Fruit fly (Drosophila melanogaster) whole organism, embryonic: ENCODE data around the gene drpr.

Source experiments
- CG10209 ChIP-seq: fragments of 200-800 bp; sonication (Bioruptor generic); optimal IDR thresholded peaks from 3 replicates; lab custom pipeline; 2017; ENCODE audit warnings: missing biosample characterization, mild to moderate bottlenecking, missing genetic modification characterization, missing genetic modification reagents
- CG1024 ChIP-seq: fragments of 200-800 bp; sonication (Bioruptor generic); IDR thresholded peaks from 2 replicates; pipeline ENCODE4 v1.3.6; 2022; ENCODE audit warnings: missing biosample characterization, missing genetic modification characterization
- CG10543 ChIP-seq: fragments of 200-800 bp; sonication (Bioruptor generic); optimal IDR thresholded peaks from 3 replicates; lab custom pipeline; 2017; ENCODE audit warnings: missing biosample characterization, mild to moderate bottlenecking, missing genetic modification characterization, moderate library complexity
- CG11504 ChIP-seq: fragments of 200-800 bp; sonication (Bioruptor generic); optimal IDR thresholded peaks from 3 replicates; lab custom pipeline; 2019; ENCODE audit warnings: missing biosample characterization, mild to moderate bottlenecking, missing genetic modification characterization, moderate library complexity
- CG12659 ChIP-seq: fragments of 200-800 bp; sonication (Bioruptor generic); optimal IDR thresholded peaks from 3 replicates; lab custom pipeline; 2017; ENCODE audit warnings: mild to moderate bottlenecking, missing biosample characterization, missing genetic modification reagents, missing genetic modification characterization
- CG13296 ChIP-seq: fragments of 200-800 bp; sonication (Bioruptor generic); optimal IDR thresholded peaks from 3 replicates; lab custom pipeline; 2018; ENCODE audit warnings: missing biosample characterization, mild to moderate bottlenecking, missing genetic modification characterization
- CG2116 ChIP-seq: fragments of 200-800 bp; sonication (Bioruptor generic); optimal IDR thresholded peaks from 3 replicates; lab custom pipeline; 2018; ENCODE audit warnings: missing biosample characterization, mild to moderate bottlenecking, missing genetic modification characterization
- CG2712 ChIP-seq: fragments of 200-800 bp; optimal IDR thresholded peaks from 3 replicates; lab custom pipeline; 2019; ENCODE audit warnings: missing biosample characterization, mild to moderate bottlenecking, missing genetic modification characterization, moderate library complexity
- CG31441 ChIP-seq: fragments of 200-800 bp; sonication (Bioruptor generic); IDR thresholded peaks from 2 replicates; pipeline ENCODE4 v1.3.6; 2022; ENCODE audit warnings: missing biosample characterization, missing genetic modification characterization
- CG34376 ChIP-seq: fragments of 200-800 bp; sonication (Bioruptor generic); optimal IDR thresholded peaks from 2 replicates; lab custom pipeline; 2018; ENCODE audit warnings: missing biosample characterization, mild to moderate bottlenecking, missing genetic modification characterization
- CG4617 ChIP-seq: fragments of 200-800 bp; sonication (Bioruptor generic); optimal IDR thresholded peaks from 3 replicates; lab custom pipeline; 2016; ENCODE audit warnings: missing biosample characterization, missing genetic modification characterization, borderline replicate concordance
- CG6683 ChIP-seq: fragments of 200-800 bp; sonication (Bioruptor generic); optimal IDR thresholded peaks from 2 replicates; lab custom pipeline; 2017; ENCODE audit warnings: missing biosample characterization, mild to moderate bottlenecking, missing genetic modification characterization, missing genetic modification reagents
- CG6791 ChIP-seq: fragments of 200-800 bp; sonication (Bioruptor generic); IDR thresholded peaks from 3 replicates; pipeline ENCODE4 v1.3.6; 2022; ENCODE audit warnings: missing biosample characterization, missing genetic modification characterization; ENCODE audit not compliant: partially characterized antibody
- CkIIα-i1 ChIP-seq: fragments of 200-800 bp; sonication (Bioruptor generic); IDR thresholded peaks from 2 replicates; pipeline ENCODE4 v1.3.6; 2022; ENCODE audit warnings: missing biosample characterization, missing genetic modification characterization
- Dfd ChIP-seq, 2 experiments: fragments of >200 bp; optimal IDR thresholded peaks; 2 replicates each; lab custom pipeline; 2017; ENCODE audit warnings: missing biosample characterization in 2 of 2, missing genetic modification characterization in 2 of 2
- Dp ChIP-seq: fragments of 200-800 bp; sonication (Bioruptor generic); optimal IDR thresholded peaks from 2 replicates; lab custom pipeline; 2018; ENCODE audit warnings: missing biosample characterization, mild to moderate bottlenecking, missing genetic modification characterization, moderate library complexity
- ERR ChIP-seq: fragments of 200-800 bp; sonication (Bioruptor generic); optimal IDR thresholded peaks from 2 replicates; lab custom pipeline; 2016; ENCODE audit warnings: missing biosample characterization, missing genetic modification characterization
- GATAe ChIP-seq: fragments of 200-800 bp; sonication (Bioruptor generic); conservative IDR thresholded peaks from 2 replicates; pipeline ENCODE4 v1.3.6; 2022; ENCODE audit warnings: missing biosample characterization, missing genetic modification characterization
- H2.0 ChIP-seq: fragments of 200-800 bp; sonication (Bioruptor generic); IDR thresholded peaks from 2 replicates; pipeline ENCODE4 v1.3.6; 2022; ENCODE audit warnings: missing biosample characterization, missing genetic modification characterization
- HLH4C ChIP-seq: fragments of 200-800 bp; sonication (Bioruptor generic); IDR thresholded peaks from 3 replicates; pipeline ENCODE4 v1.3.6; 2022; ENCODE audit warnings: missing biosample characterization, missing genetic modification characterization; ENCODE audit not compliant: partially characterized antibody
- HmgD ChIP-seq: fragments of 200-800 bp; sonication (Bioruptor generic); optimal IDR thresholded peaks from 3 replicates; lab custom pipeline; 2016; ENCODE audit warnings: missing biosample characterization, missing genetic modification characterization
- Hr51 ChIP-seq, 2 experiments: fragments of 200-800 bp; sonication (Bioruptor generic); optimal IDR thresholded peaks; 2 replicates in 1 of 2; 3 replicates in 1 of 2; lab custom pipeline; 2016 to 2018; ENCODE audit warnings: missing biosample characterization in 2 of 2, missing genetic modification characterization in 2 of 2, mild to moderate bottlenecking in 1 of 2, moderate library complexity in 1 of 2
- NfI ChIP-seq: fragments of 200-800 bp; sonication (Bioruptor generic); optimal IDR thresholded peaks from 3 replicates; lab custom pipeline; 2018; ENCODE audit warnings: missing biosample characterization, mild to moderate bottlenecking, missing genetic modification characterization, moderate library complexity
- Rfx ChIP-seq: fragments of 200-800 bp; sonication (Bioruptor generic); IDR thresholded peaks from 2 replicates; pipeline ENCODE4 v1.3.6; 2022; ENCODE audit warnings: missing biosample characterization, missing genetic modification characterization
- Sox102F ChIP-seq: fragments of 200-800 bp; sonication (Bioruptor generic); optimal IDR thresholded peaks from 2 replicates; lab custom pipeline; 2018; ENCODE audit warnings: missing biosample characterization, mild to moderate bottlenecking, missing genetic modification characterization, moderate library complexity
- Spps ChIP-seq: fragments of 200-800 bp; sonication (Bioruptor generic); optimal IDR thresholded peaks from 2 replicates; lab custom pipeline; 2018; ENCODE audit warnings: missing biosample characterization, mild to moderate bottlenecking, missing genetic modification characterization
- TFAM ChIP-seq: fragments of 200-800 bp; sonication (Bioruptor generic); optimal IDR thresholded peaks from 2 replicates; lab custom pipeline; 2017; ENCODE audit warnings: missing biosample characterization, missing genetic modification characterization, inconsistent platforms
- Usf ChIP-seq: fragments of 200-800 bp; sonication (Bioruptor generic); optimal IDR thresholded peaks from 2 replicates; lab custom pipeline; 2017; ENCODE audit warnings: missing genotype, missing biosample characterization, missing genetic modification characterization
- ab ChIP-seq: fragments of 200-800 bp; sonication (Bioruptor generic); optimal IDR thresholded peaks from 2 replicates; lab custom pipeline; 2016; ENCODE audit warnings: missing biosample characterization, missing genetic modification characterization
- cas ChIP-seq: fragments of 200-800 bp; sonication (Bioruptor generic); IDR thresholded peaks from 2 replicates; pipeline ENCODE4 v1.3.6; 2022; ENCODE audit warnings: missing biosample characterization, missing genetic modification characterization
- danr ChIP-seq: fragments of 200-800 bp; sonication (Bioruptor generic); IDR thresholded peaks from 2 replicates; pipeline ENCODE4 v1.3.6; 2022; ENCODE audit warnings: missing biosample characterization, missing genetic modification characterization
- dm ChIP-seq: fragments of 200-800 bp; sonication (Bioruptor generic); optimal IDR thresholded peaks from 3 replicates; lab custom pipeline; 2016; ENCODE audit warnings: missing biosample characterization, missing genetic modification characterization
- gfzf ChIP-seq: fragments of 200-800 bp; sonication (Bioruptor generic); optimal IDR thresholded peaks from 2 replicates; lab custom pipeline; 2016; ENCODE audit warnings: missing biosample characterization, mild to moderate bottlenecking, missing genetic modification characterization, moderate library complexity
- inv ChIP-seq: fragments of 200-800 bp; sonication (Bioruptor generic); IDR thresholded peaks from 2 replicates; pipeline ENCODE4 v1.3.6; 2022; ENCODE audit warnings: missing biosample characterization, missing genetic modification characterization; ENCODE audit not compliant: partially characterized antibody
- lab ChIP-seq: fragments of 200-800 bp; sonication (Bioruptor generic); optimal IDR thresholded peaks from 3 replicates; lab custom pipeline; 2017; ENCODE audit warnings: missing biosample characterization, missing genetic modification characterization, mild to moderate bottlenecking, moderate library complexity, missing genetic modification reagents
- oc ChIP-seq: fragments of 200-800 bp; sonication (Bioruptor generic); optimal IDR thresholded peaks from 2 replicates; lab custom pipeline; 2018; ENCODE audit warnings: missing biosample characterization, mild to moderate bottlenecking, missing genetic modification characterization, moderate library complexity
- rib ChIP-seq: fragments of 200-800 bp; sonication (Bioruptor generic); IDR thresholded peaks from 2 replicates; pipeline ENCODE4 v1.3.6; 2022; ENCODE audit warnings: missing biosample characterization, missing genetic modification characterization
- row ChIP-seq: fragments of 200-800 bp; sonication (Bioruptor generic); IDR thresholded peaks from 3 replicates; pipeline ENCODE4 v1.3.6; 2022; ENCODE audit warnings: missing biosample characterization, missing genetic modification characterization
- sens ChIP-seq: fragments of 200-800 bp; sonication (Bioruptor generic); peaks from one replicate; lab custom pipeline; 2016; ENCODE audit warnings: missing biosample characterization, missing genetic modification characterization
- sens-2 ChIP-seq: fragments of 200-800 bp; sonication (Bioruptor generic); IDR thresholded peaks from 2 replicates; pipeline ENCODE4 v1.3.6; 2022; ENCODE audit warnings: missing biosample characterization, missing genetic modification characterization
- slp2 ChIP-seq: fragments of 200-800 bp; sonication (Bioruptor generic); optimal IDR thresholded peaks from 2 replicates; lab custom pipeline; 2016; ENCODE audit warnings: missing biosample characterization, missing genetic modification characterization
- sna ChIP-seq: fragments of 200-800 bp; sonication (Bioruptor generic); IDR thresholded peaks from 2 replicates; pipeline ENCODE4 v1.3.6; 2022; ENCODE audit warnings: missing biosample characterization, missing genetic modification characterization; ENCODE audit not compliant: partially characterized antibody
- tap ChIP-seq: fragments of 200-800 bp; optimal IDR thresholded peaks from 3 replicates; lab custom pipeline; 2019; ENCODE audit warnings: missing biosample characterization, mild to moderate bottlenecking, missing genetic modification characterization, moderate library complexity
- tio ChIP-seq: fragments of 200-800 bp; sonication (Bioruptor generic); optimal IDR thresholded peaks from 2 replicates; lab custom pipeline; 2017; ENCODE audit warnings: missing biosample characterization, missing genetic modification characterization, inconsistent platforms
- tll ChIP-seq, 2 experiments: fragments of 200-800 bp in 1 of 2; fragments of >200 bp in 1 of 2; sonication (Bioruptor generic) in 1 of 2; optimal IDR thresholded peaks; 2 replicates each; lab custom pipeline; 2017 to 2019; ENCODE audit warnings: missing biosample characterization in 2 of 2, missing genetic modification characterization in 2 of 2, mild to moderate bottlenecking in 1 of 2, moderate library complexity in 1 of 2
- tna ChIP-seq: fragments of 200-800 bp; sonication (Bioruptor generic); IDR thresholded peaks from 2 replicates; pipeline ENCODE4 v1.3.6; 2022; ENCODE audit warnings: missing biosample characterization, missing genetic modification characterization; ENCODE audit not compliant: partially characterized antibody
- trem ChIP-seq: fragments of 200-800 bp; optimal IDR thresholded peaks from 3 replicates; lab custom pipeline; 2019; ENCODE audit warnings: missing biosample characterization, mild to moderate bottlenecking, missing genetic modification characterization, moderate library complexity
- yki ChIP-seq: fragments of >200 bp; optimal IDR thresholded peaks from 3 replicates; lab custom pipeline; 2018

drpr gene

dm6 chr3L:1738375-1739328 lies 7.7 kb upstream of the drpr start, which contains the start of gene Gk2 (continued):
- TF ChIP-seq Hr51 (GFP tag; optimal IDR thresholded peaks at IDR 0.05; lab: Kevin White, UChicago), result no peak
- no peak for TF ChIP-seq yki (lab: Kevin White, UChicago)
- TF ChIP-seq tio (GFP tag; lab: Kevin White, UChicago), result no peak
- peak; percentile 27; the same call in 1 of the 2 replicates for TF ChIP-seq inv (GFP tag; lab: Robert Waterston, UW)
- no peak for TF ChIP-seq CG11504 (tag; lab: Kevin White, UChicago)
- peak; percentile 98 for TF ChIP-seq Dp (GFP tag; lab: Kevin White, UChicago)
- TF ChIP-seq ERR (GFP tag; lab: Kevin White, UChicago), result no peak
- peak; percentile 90 for TF ChIP-seq gfzf
- TF ChIP-seq rib (GFP tag; lab: Robert Waterston, UW), result peak; percentile 28; the same call in 1 of the 2 replicates
- no peak for TF ChIP-seq H2.0 (GFP tag; lab: Robert Waterston, UW)
- TF ChIP-seq CG6683, result no peak
- no peak for TF ChIP-seq Usf (GFP tag; lab: Kevin White, UChicago)
- TF ChIP-seq HmgD, result no peak
- TF ChIP-seq tna (GFP tag; lab: Robert Waterston, UW), result peak; percentile 50; the same call in 1 of the 2 replicates
- no peak for TF ChIP-seq ab (GFP tag; lab: Kevin White, UChicago)
- TF ChIP-seq Sox102F (GFP tag; lab: Kevin White, UChicago), result no peak
- peak; percentile 78 for TF ChIP-seq CG2116 (GFP tag; lab: Kevin White, UChicago)
- peak; percentile 32; the same call in 1 of the 2 replicates for TF ChIP-seq Rfx (GFP tag; lab: Robert Waterston, UW)
- no peak for TF ChIP-seq tap (tag; lab: Kevin White, UChicago)
- TF ChIP-seq trem (tag; lab: Kevin White, UChicago), result peak; percentile 59
- no peak for TF ChIP-seq GATAe
- TF ChIP-seq Dfd (GFP tag; optimal IDR thresholded peaks at IDR 0.05; lab: Kevin White, UChicago), result no peak
- no peak for TF ChIP-seq CG1024
- no peak for TF ChIP-seq CG34376 (GFP tag; lab: Kevin White, UChicago)
- no peak for TF ChIP-seq CkIIα-i1
- no peak for TF ChIP-seq CG13296 (GFP tag; lab: Kevin White, UChicago)
- no peak for TF ChIP-seq cas (GFP tag; lab: Robert Waterston, UW)
- peak; percentile 66 for TF ChIP-seq HLH4C (GFP tag; lab: Robert Waterston, UW)
- no peak for TF ChIP-seq CG31441 (GFP tag; lab: Robert Waterston, UW)
- no peak for TF ChIP-seq slp2 (GFP tag; lab: Kevin White, UChicago)
- peak; percentile 2 for TF ChIP-seq CG2712 (tag; lab: Kevin White, UChicago)
- TF ChIP-seq danr (GFP tag; lab: Robert Waterston, UW), result no peak
- TF ChIP-seq NfI (GFP tag; lab: Kevin White, UChicago), result no peak
- TF ChIP-seq lab, result no peak
- 0 out of 3 replicates have a peak, but pooled peaks have one; percentile 5 for TF ChIP-seq row
- peak; percentile 48; the same call in 1 of the 3 replicates for TF ChIP-seq CG6791 (GFP tag; lab: Robert Waterston, UW)
- no peak for TF ChIP-seq TFAM (GFP tag; lab: Kevin White, UChicago)
- TF ChIP-seq sens (GFP tag; lab: Kevin White, UChicago), result peak; percentile 72
- TF ChIP-seq CG12659 (GFP tag; lab: Kevin White, UChicago), result peak; percentile 13
- no peak for TF ChIP-seq tll (GFP tag; optimal IDR thresholded peaks at IDR 0.05; lab: Kevin White, UChicago)
- no peak for TF ChIP-seq CG10543 (GFP tag; lab: Kevin White, UChicago)
- TF ChIP-seq oc (tag; lab: Kevin White, UChicago), result no peak
- TF ChIP-seq CG10209 (GFP tag; lab: Kevin White, UChicago), result no peak
- no peak for TF ChIP-seq Spps (tag; lab: Kevin White, UChicago)
- TF ChIP-seq sna (GFP tag; lab: Robert Waterston, UW), result peak; percentile 31; the same call in 1 of the 2 replicates
- peak; percentile 35 for TF ChIP-seq dm (GFP tag; lab: Kevin White, UChicago)
- TF ChIP-seq sens-2 (GFP tag; lab: Robert Waterston, UW), result no peak
- peak; percentile 21 for TF ChIP-seq CG4617 (GFP tag; lab: Kevin White, UChicago)
